Worm (Caenorhabditis elegans): Measurements from ENCODE around the gene F54D10.9.

- no peak for TF ChIP-seq C06A6.2 (GFP tag; conservative IDR thresholded peaks at IDR 0.05)
- no peak for TF ChIP-seq attf-5 (GFP tag; optimal IDR thresholded peaks at IDR 0.05)
- no peak for TF ChIP-seq attf-3 (GFP tag; conservative IDR thresholded peaks at IDR 0.05)
- TF ChIP-seq F49E8.2 (tag; optimal IDR thresholded peaks at IDR 0.05; ENCODE audit: insufficient read depth): no peak
- no peak for TF ChIP-seq snpc-4 (GFP tag; optimal IDR thresholded peaks at IDR 0.05)
- no peak for TF ChIP-seq snpc-4 (tag; optimal IDR thresholded peaks at IDR 0.05)
- no peak for TF ChIP-seq B0336.3 (GFP tag; IDR thresholded peaks at IDR 0.05)
- no peak for TF ChIP-seq ceh-79 (tag; optimal IDR thresholded peaks at IDR 0.05)
- no peak for TF ChIP-seq dpl-1 (GFP tag; optimal IDR thresholded peaks at IDR 0.05)
- no peak for TF ChIP-seq sea-2 (GFP tag; IDR thresholded peaks at IDR 0.05)
- no peak for TF ChIP-seq lin-40 (tag; optimal IDR thresholded peaks at IDR 0.05)
- TF ChIP-seq nhr-179 (tag; optimal IDR thresholded peaks at IDR 0.05): no peak
- no peak for TF ChIP-seq hmg-1.2 (GFP tag; IDR thresholded peaks at IDR 0.05)
- TF ChIP-seq cebp-2 (GFP tag; IDR thresholded peaks at IDR 0.05): no peak
Measured at ce11 chrII:3877127-3877526, 44.8 kb upstream of the F54D10.9 start, which contains the start of gene nep-3.

Data from whole organism, young adult.